Worm (Caenorhabditis elegans) whole organism, early embryonic: ENCODE measurements around the gene K09D9.1.

Experiments
- F13C5.2 ChIP-seq: sonication (generic microtip); optimal IDR thresholded peaks from 2 replicates; lab custom pipeline; 2017; ENCODE audit warnings: mild to moderate bottlenecking, missing genetic modification characterization, inconsistent platforms, missing compliant biosample characterization
- aly-1 ChIP-seq: sonication (generic microtip); optimal IDR thresholded peaks from 2 replicates; lab custom pipeline; 2016; ENCODE audit warnings: missing genetic modification characterization, missing compliant biosample characterization
- ama-1 ChIP-seq: fragments of 150-350 bp; optimal IDR thresholded peaks from 2 replicates; lab custom pipeline; 2014
- ceh-36 ChIP-seq: sonication (generic microtip); optimal IDR thresholded peaks from 2 replicates; lab custom pipeline; 2016; ENCODE audit warnings: missing genetic modification characterization, inconsistent platforms, missing compliant biosample characterization
- ets-7 ChIP-seq: sonication (generic microtip); optimal IDR thresholded peaks from 2 replicates; lab custom pipeline; 2016; ENCODE audit warnings: missing genotype, missing genetic modification characterization, missing compliant biosample characterization
- hmbx-1 ChIP-seq: sonication (generic microtip); optimal IDR thresholded peaks from 2 replicates; lab custom pipeline; 2016; ENCODE audit warnings: mild to moderate bottlenecking, missing genetic modification characterization, missing compliant biosample characterization
- hmg-4 ChIP-seq: fragments of 200-800 bp; sonication (Bioruptor generic); optimal IDR thresholded peaks from 2 replicates; lab custom pipeline; 2018; ENCODE audit warnings: mild to moderate bottlenecking, missing genetic modification characterization, missing compliant biosample characterization
- pes-1 ChIP-seq: fragments of 200-800 bp; sonication (Bioruptor generic); IDR thresholded peaks from 2 replicates; pipeline ENCODE4 v1.3.6; 2022; ENCODE audit warnings: missing genetic modification reagents, missing genetic modification characterization, missing compliant biosample characterization
- scrt-1 ChIP-seq: fragments of 200-800 bp; sonication (Bioruptor generic); IDR thresholded peaks from 2 replicates; pipeline ENCODE4 v1.3.6; 2022; ENCODE audit warnings: missing genetic modification characterization, missing compliant biosample characterization
- sea-1 ChIP-seq: fragments of 200-800 bp; sonication (Bioruptor generic); conservative IDR thresholded peaks from 2 replicates; pipeline ENCODE4 v1.3.6; 2022; ENCODE audit warnings: missing genetic modification characterization, missing compliant biosample characterization

DNA sequence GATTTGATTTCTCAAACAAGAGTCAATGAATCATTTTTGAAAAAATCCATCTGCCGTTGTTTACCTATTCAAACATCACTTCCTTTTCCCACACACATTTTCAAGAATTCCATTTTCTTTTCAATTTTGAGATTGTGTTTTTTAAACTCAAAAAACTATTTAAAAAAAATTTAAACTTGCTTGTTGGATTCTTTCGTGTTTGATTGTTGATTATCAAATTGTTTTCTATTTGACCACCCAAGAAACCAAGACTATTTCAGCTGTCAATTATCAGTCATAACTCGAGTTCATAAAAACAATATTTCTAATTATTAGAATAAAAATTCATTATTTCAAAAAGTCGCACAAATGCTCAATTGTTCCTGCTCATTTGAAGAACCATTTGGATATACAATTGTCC lies 19.6 kb upstream of the K09D9.1 start, which contains the start of gene srh-8:
- TF ChIP-seq ama-1 (lab: Kevin White, UChicago) (no peak), scrt-1 (GFP tag; lab: Robert Waterston, UW) (no peak), hmg-4 (GFP tag; lab: Kevin White, UChicago) (no peak), aly-1 (tag; lab: Kevin White, UChicago) (no peak), hmbx-1 (no peak), sea-1 (GFP tag; lab: Robert Waterston, UW) (no peak), ets-7 (tag; lab: Kevin White, UChicago) (no peak), ceh-36 (tag; lab: Kevin White, UChicago) (no peak), F13C5.2 (tag; lab: Kevin White, UChicago) (no peak), pes-1 (GFP tag; lab: Robert Waterston, UW) (no peak)
